Worm (Caenorhabditis elegans): ENCODE data around the gene grl-23.

DNA sequence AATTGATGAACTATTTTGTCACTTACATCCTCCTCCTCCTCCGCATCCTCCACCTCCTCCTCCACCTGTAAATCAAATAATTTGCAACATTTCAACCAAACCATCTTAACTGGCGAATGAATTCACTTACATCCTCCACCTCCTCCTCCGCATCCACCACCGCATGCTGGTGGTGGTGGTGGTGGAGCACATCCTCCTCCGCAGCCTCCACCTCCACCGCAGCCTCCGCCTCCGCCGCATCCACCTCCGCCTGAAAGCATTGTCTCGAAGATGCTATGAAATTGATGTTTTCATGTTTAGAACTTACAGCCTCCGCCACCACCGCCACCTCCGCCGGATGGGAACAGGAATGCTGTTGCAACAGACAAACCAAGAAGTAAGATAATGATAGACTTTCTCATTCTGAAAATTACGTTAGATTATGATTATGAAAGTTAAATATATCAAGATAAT, at the start of gene grl-23:
- TF ChIP-seq nhr-77 (tag; optimal IDR thresholded peaks at IDR 0.05) (no peak), dpl-1 (GFP tag; optimal IDR thresholded peaks at IDR 0.05) (no peak), F44E2.7 (GFP tag; IDR thresholded peaks at IDR 0.05) (no peak), Y75B8A.6 (GFP tag; IDR thresholded peaks at IDR 0.05) (no peak)
